Fruit fly (Drosophila melanogaster): Measurements from ENCODE around the gene CG17321.
A peak's percentile ranks its signal among the peaks of the same experiment; 100 is the strongest.

DNA sequence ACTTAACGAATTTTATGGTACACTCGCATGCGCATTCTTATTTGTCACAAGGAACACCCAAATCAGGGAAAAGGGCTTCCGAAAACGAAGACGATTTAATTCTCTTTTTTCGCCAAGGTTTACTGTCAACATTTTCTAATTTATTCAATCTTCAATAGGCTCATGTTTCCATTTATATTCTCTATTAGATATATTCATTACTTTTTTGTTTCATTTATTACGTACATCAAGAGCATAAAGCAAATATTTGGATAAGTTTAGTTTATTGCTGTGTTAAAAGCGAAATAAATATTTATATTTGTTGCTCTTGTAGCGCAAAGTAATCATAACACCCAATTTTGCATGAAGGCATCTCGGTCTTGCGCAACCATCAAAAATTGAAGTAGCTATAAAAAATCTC lies 56.0 kb downstream of the CG17321 start:
- TF ChIP-seq pan (optimal IDR thresholded peaks at IDR 0.05) (no peak), dsf (GFP tag; optimal IDR thresholded peaks at IDR 0.05; ENCODE audit: borderline replicate concordance) (no peak), Hr83 (GFP tag; optimal IDR thresholded peaks at IDR 0.05; ENCODE audit: poor library complexity, severe bottlenecking) (no peak), h (GFP tag; optimal IDR thresholded peaks at IDR 0.05) (no peak), br (GFP tag; optimal IDR thresholded peaks at IDR 0.05) (no peak), usp (GFP tag; optimal IDR thresholded peaks at IDR 0.05) (no peak), Abd-B (GFP tag; optimal IDR thresholded peaks at IDR 0.05) (no peak), ey (GFP tag; optimal IDR thresholded peaks at IDR 0.05) (peak; percentile 23), sv (GFP tag; optimal IDR thresholded peaks at IDR 0.05) (no peak), fru (GFP tag; optimal IDR thresholded peaks at IDR 0.05) (no peak)
